Worm (Caenorhabditis elegans) whole organism, L1 larva: ENCODE data around the gene dop-6.
A peak's percentile ranks its signal among the peaks of the same experiment; 100 is the strongest.

ENCODE experiments used
- C16A3.4 ChIP-seq: fragments of 150-350 bp; optimal IDR thresholded peaks from 2 replicates; lab custom pipeline; 2014; ENCODE audit warnings: missing biosample characterization, missing genetic modification characterization
- F16B12.6 ChIP-seq: fragments of 150-350 bp; optimal IDR thresholded peaks from 2 replicates; lab custom pipeline; 2014; ENCODE audit warnings: missing biosample characterization, missing genetic modification characterization
- Y116A8C.19 ChIP-seq: sonication (generic microtip); optimal IDR thresholded peaks from 2 replicates; lab custom pipeline; 2016; ENCODE audit warnings: missing compliant biosample characterization, missing genetic modification characterization, borderline replicate concordance
- alr-1 ChIP-seq: fragments of 200-800 bp; sonication (Bioruptor generic); optimal IDR thresholded peaks from 2 replicates; lab custom pipeline; 2018; ENCODE audit warnings: borderline replicate concordance, mild to moderate bottlenecking, missing genetic modification characterization, missing compliant biosample characterization
- aly-2 ChIP-seq: fragments of 150-350 bp; optimal IDR thresholded peaks from 2 replicates; lab custom pipeline; 2014; ENCODE audit warnings: missing biosample characterization, missing genetic modification characterization
- ceh-63 ChIP-seq: fragments of 200-800 bp; sonication (Bioruptor generic); optimal IDR thresholded peaks from 2 replicates; lab custom pipeline; 2018; ENCODE audit warnings: mild to moderate bottlenecking, missing genetic modification characterization, missing compliant biosample characterization
- ces-1 ChIP-seq: fragments of 150-350 bp; optimal IDR thresholded peaks from 2 replicates; lab custom pipeline; 2014; ENCODE audit warnings: missing biosample characterization, missing genetic modification reagents, missing genetic modification characterization
- dpl-1 ChIP-seq, 3 experiments: fragments of 150-350 bp in 2 of 3; sonication (generic microtip) in 1 of 3; optimal IDR thresholded peaks; 2 replicates each; lab custom pipeline; 2014 to 2017; ENCODE audit warnings: missing biosample characterization in 3 of 3, missing genetic modification characterization in 3 of 3, missing genetic modification reagents in 3 of 3
- efl-3 ChIP-seq: fragments of 200-800 bp; sonication (Bioruptor generic); optimal IDR thresholded peaks from 2 replicates; lab custom pipeline; 2018; ENCODE audit warnings: mild to moderate bottlenecking, missing genetic modification characterization, missing compliant biosample characterization
- egl-13 ChIP-seq: sonication (generic microtip); optimal IDR thresholded peaks from 2 replicates; lab custom pipeline; 2016; ENCODE audit warnings: missing genotype, missing genetic modification reagents, missing genetic modification characterization, missing compliant biosample characterization
- egl-27 ChIP-seq, 2 experiments: fragments of 150-350 bp in 1 of 2; sonication (generic microtip); optimal IDR thresholded peaks; 3 replicates each; lab custom pipeline; 2017 to 2018; ENCODE audit warnings: missing biosample characterization in 2 of 2, missing genetic modification characterization in 2 of 2, missing genetic modification reagents in 2 of 2
- fkh-10 ChIP-seq: sonication (generic microtip); optimal IDR thresholded peaks from 2 replicates; lab custom pipeline; 2017; ENCODE audit warnings: missing biosample characterization, missing genetic modification reagents, missing genetic modification characterization
- fkh-8 ChIP-seq: sonication (generic microtip); optimal IDR thresholded peaks from 2 replicates; lab custom pipeline; 2016; ENCODE audit warnings: mild to moderate bottlenecking, missing genetic modification characterization, missing compliant biosample characterization
- hlh-17 ChIP-seq: fragments of 200-800 bp; sonication (Bioruptor generic); optimal IDR thresholded peaks from 2 replicates; lab custom pipeline; 2018; ENCODE audit warnings: missing genetic modification characterization, mild to moderate bottlenecking, missing compliant biosample characterization, moderate library complexity, borderline replicate concordance
- hlh-4 ChIP-seq: sonication (generic microtip); optimal IDR thresholded peaks from 2 replicates; lab custom pipeline; 2016; ENCODE audit warnings: mild to moderate bottlenecking, missing genetic modification characterization, missing compliant biosample characterization
- hpl-2 ChIP-seq: fragments of 150-350 bp; optimal IDR thresholded peaks from 2 replicates; lab custom pipeline; 2014; ENCODE audit warnings: missing biosample characterization, missing genetic modification reagents, missing genetic modification characterization
- lir-3 ChIP-seq: sonication (generic microtip); optimal IDR thresholded peaks from 2 replicates; lab custom pipeline; 2016; ENCODE audit warnings: mild to moderate bottlenecking, missing genetic modification characterization, moderate library complexity, missing compliant biosample characterization; ENCODE audit not compliant: poor library complexity
- lsy-2 ChIP-seq, 2 experiments: fragments of 150-350 bp; optimal IDR thresholded peaks; 2 replicates each; lab custom pipeline; 2014; ENCODE audit warnings: missing biosample characterization in 2 of 2, missing genetic modification characterization in 2 of 2
- mef-2 ChIP-seq: fragments of 150-350 bp; optimal IDR thresholded peaks from 2 replicates; lab custom pipeline; 2014; ENCODE audit warnings: missing biosample characterization, missing genetic modification characterization
- nhr-11 ChIP-seq: fragments of 150-350 bp; optimal IDR thresholded peaks from 2 replicates; lab custom pipeline; 2014; ENCODE audit warnings: missing biosample characterization, missing genetic modification characterization
- nhr-19 ChIP-seq: fragments of 200-800 bp; sonication (Bioruptor generic); conservative IDR thresholded peaks from 2 replicates; pipeline ENCODE4 v1.3.6; 2022; ENCODE audit warnings: missing genetic modification characterization, missing compliant biosample characterization
- nhr-28 ChIP-seq: fragments of 150-350 bp; optimal IDR thresholded peaks from 2 replicates; lab custom pipeline; 2014; ENCODE audit warnings: missing biosample characterization, missing genetic modification characterization
- nhr-71 ChIP-seq: sonication (generic microtip); optimal IDR thresholded peaks from 2 replicates; lab custom pipeline; 2016; ENCODE audit warnings: mild to moderate bottlenecking, missing genetic modification characterization, moderate library complexity, missing compliant biosample characterization
- nhr-84 ChIP-seq: sonication (generic microtip); optimal IDR thresholded peaks from 2 replicates; lab custom pipeline; 2017; ENCODE audit warnings: missing biosample characterization, missing genetic modification characterization
- nhr-85 ChIP-seq: sonication (generic microtip); peaks from one replicate; lab custom pipeline; 2016; ENCODE audit warnings: missing genetic modification characterization, inconsistent platforms, missing compliant biosample characterization
- pag-3 ChIP-seq: sonication (generic microtip); optimal IDR thresholded peaks from 2 replicates; lab custom pipeline; 2017; ENCODE audit warnings: missing genetic modification characterization, mild to moderate bottlenecking, missing compliant biosample characterization, antibody characterized with exemption, borderline replicate concordance; ENCODE audit not compliant: insufficient read depth
- pax-3 ChIP-seq: fragments of 200-800 bp; sonication (Bioruptor generic); optimal IDR thresholded peaks from 2 replicates; lab custom pipeline; 2018; ENCODE audit warnings: mild to moderate bottlenecking, missing genetic modification characterization, moderate library complexity, missing compliant biosample characterization
- rnt-1 ChIP-seq: sonication (generic microtip); optimal IDR thresholded peaks from 2 replicates; lab custom pipeline; 2016; ENCODE audit warnings: mild to moderate bottlenecking, missing genetic modification characterization, moderate library complexity, missing compliant biosample characterization
- snpc-4 ChIP-seq: fragments of 150-350 bp; optimal IDR thresholded peaks from 2 replicates; lab custom pipeline; 2014; ENCODE audit warnings: missing biosample characterization, missing genetic modification characterization
- snu-23 ChIP-seq: sonication (generic microtip); optimal IDR thresholded peaks from 2 replicates; lab custom pipeline; 2016; ENCODE audit warnings: missing genetic modification characterization, missing compliant biosample characterization
- sox-4 ChIP-seq: sonication (generic microtip); optimal IDR thresholded peaks from 2 replicates; lab custom pipeline; 2016; ENCODE audit warnings: missing genetic modification characterization, missing compliant biosample characterization
- sptf-1 ChIP-seq: fragments of 150-350 bp; optimal IDR thresholded peaks from 2 replicates; lab custom pipeline; 2014; ENCODE audit warnings: missing biosample characterization, missing genetic modification characterization
- swsn-7 ChIP-seq: sonication (generic microtip); optimal IDR thresholded peaks from 2 replicates; lab custom pipeline; 2016; ENCODE audit warnings: missing genetic modification characterization, missing compliant biosample characterization
- tbx-2 ChIP-seq: sonication (generic microtip); optimal IDR thresholded peaks from 2 replicates; lab custom pipeline; 2016; ENCODE audit warnings: missing genetic modification characterization, missing compliant biosample characterization
- unc-62 ChIP-seq: fragments of 150-350 bp; optimal IDR thresholded peaks from 2 replicates; lab custom pipeline; 2014; ENCODE audit warnings: missing biosample characterization, missing genetic modification reagents, missing genetic modification characterization
- vab-15 ChIP-seq: sonication (generic microtip); optimal IDR thresholded peaks from 2 replicates; lab custom pipeline; 2017; ENCODE audit warnings: missing genotype, mild to moderate bottlenecking, missing genetic modification characterization, missing compliant biosample characterization
- zag-1 ChIP-seq: fragments of 150-350 bp; optimal IDR thresholded peaks from 2 replicates; lab custom pipeline; 2014; ENCODE audit warnings: missing biosample characterization, missing genetic modification characterization

Gene dop-6

DNA sequence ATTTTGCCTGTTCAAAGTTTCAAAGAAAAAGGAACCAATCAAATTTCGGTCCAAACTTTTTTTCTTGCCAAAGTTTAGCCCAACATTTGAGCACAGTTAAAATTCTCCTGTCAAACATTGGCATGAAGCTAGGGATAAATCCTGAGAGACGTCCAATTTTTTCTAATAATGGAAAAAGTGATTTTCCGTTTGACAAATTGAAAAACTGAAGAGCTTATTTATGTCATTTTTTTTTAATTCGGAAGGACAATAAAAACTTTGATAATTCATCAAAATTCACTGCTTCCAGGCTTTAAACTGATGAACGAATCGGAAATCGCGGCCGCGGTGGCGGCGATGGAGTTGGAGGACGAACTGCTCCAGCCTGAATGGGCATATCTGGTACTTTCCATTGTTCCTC is at the start of gene dop-6:
Gene dop-6, plus strand, starts transcription at position 301 of the 400 bp plus-strand sequence.
- TF ChIP-seq ceh-63 (no peak), lir-3 (tag; lab: Kevin White, UChicago) (no peak), tbx-2 (tag; lab: Kevin White, UChicago) (no peak), egl-27 (tag; optimal IDR thresholded peaks at IDR 0.05; lab: Kevin White, UChicago) (no peak), aly-2 (tag; lab: Kevin White, UChicago) (no peak), hlh-17 (GFP tag; lab: Kevin White, UChicago) (no peak), rnt-1 (tag; lab: Kevin White, UChicago) (no peak), zag-1 (tag; lab: Kevin White, UChicago) (no peak), mef-2 (tag; lab: Kevin White, UChicago) (no peak), vab-15 (tag; lab: Kevin White, UChicago) (no peak), nhr-84 (tag; lab: Kevin White, UChicago) (no peak), snu-23 (no peak), ces-1 (GFP tag; lab: Kevin White, UChicago) (no peak), nhr-71 (tag; lab: Kevin White, UChicago) (no peak)

ce11 chrX:4273614-4274013 is 47.0 kb upstream of the dop-6 start, which contains the start of gene C52B9.10:
Gene C52B9.10 (plus strand): TSS chrX:4273914.
- no peak for TF ChIP-seq rnt-1 (tag; lab: Kevin White, UChicago)
- TF ChIP-seq pax-3 (tag; lab: Kevin White, UChicago) = no peak
- TF ChIP-seq C16A3.4 (tag; lab: Kevin White, UChicago) = no peak
- no peak for TF ChIP-seq sox-4 (tag; lab: Kevin White, UChicago)
- no peak for TF ChIP-seq egl-13 (tag; lab: Kevin White, UChicago)
- TF ChIP-seq sptf-1 (tag; lab: Kevin White, UChicago) = no peak
- no peak for TF ChIP-seq hlh-4 (tag; lab: Kevin White, UChicago)
- TF ChIP-seq alr-1 (tag; lab: Kevin White, UChicago) = no peak
- TF ChIP-seq lsy-2 (tag; optimal IDR thresholded peaks at IDR 0.05; lab: Kevin White, UChicago) = no peak
- no peak for TF ChIP-seq nhr-85 (tag; lab: Kevin White, UChicago)
- TF ChIP-seq hlh-17 (GFP tag; lab: Kevin White, UChicago) = no peak
- TF ChIP-seq unc-62 = no peak
- TF ChIP-seq snpc-4 = no peak
- TF ChIP-seq nhr-11 (tag; lab: Kevin White, UChicago) = no peak
- TF ChIP-seq nhr-84 (tag; lab: Kevin White, UChicago) = no peak
- TF ChIP-seq pag-3 (tag; lab: Kevin White, UChicago) = no peak

ce11 chrX:4274116-4274515 is 46.5 kb upstream of the dop-6 start, which contains the start of gene mec-18:
Gene mec-18 (minus strand): TSS chrX:4274216.
- TF ChIP-seq nhr-85 (tag; lab: Kevin White, UChicago) = no peak
- no peak for TF ChIP-seq efl-3 (GFP tag; lab: Kevin White, UChicago)
- TF ChIP-seq dpl-1 (GFP tag; optimal IDR thresholded peaks at IDR 0.05; lab: Kevin White, UChicago) = no peak
- TF ChIP-seq nhr-84 (tag; lab: Kevin White, UChicago) = no peak
- TF ChIP-seq nhr-28 (tag; lab: Kevin White, UChicago) = no peak
- no peak for TF ChIP-seq Y116A8C.19
- TF ChIP-seq hlh-4 (tag; lab: Kevin White, UChicago) = no peak
- TF ChIP-seq F16B12.6 (tag; lab: Kevin White, UChicago) = no peak
- no peak for TF ChIP-seq swsn-7
- TF ChIP-seq hpl-2 (GFP tag; lab: Kevin White, UChicago) = no peak

- TF ChIP-seq efl-3 (GFP tag; lab: Kevin White, UChicago) = no peak
- TF ChIP-seq nhr-19 (GFP tag; lab: Robert Waterston, UW) = no peak
- TF ChIP-seq mef-2 (tag; lab: Kevin White, UChicago) = no peak
- no peak for TF ChIP-seq fkh-10 (GFP tag; lab: Kevin White, UChicago)
- no peak for TF ChIP-seq fkh-8 (tag; lab: Kevin White, UChicago)
- TF ChIP-seq nhr-85 (tag; lab: Kevin White, UChicago) = no peak
- peak; percentile 30 for TF ChIP-seq rnt-1 (tag; lab: Kevin White, UChicago)
Measured at ce11 chrX:4279294-4279782, 41.3 kb upstream of the dop-6 start, which contains the start of the genes twk-28 and ets-9. Gene twk-28 (minus strand): TSS chrX:4279344. Gene ets-9 (plus strand): TSS chrX:4279703.
